Fruit fly (Drosophila melanogaster): ENCODE results near the gene Sbat.

The Sbat gene

dm6 chr2L:2872309-2872932, 5.7 kb upstream of the Sbat start (continued):
- no peak for TF ChIP-seq CG2199 (GFP tag; IDR thresholded peaks at IDR 0.05)
- TF ChIP-seq croc (GFP tag; conservative IDR thresholded peaks at IDR 0.05): no peak
- TF ChIP-seq HLH54F (GFP tag; optimal IDR thresholded peaks at IDR 0.05): no peak
- no peak for TF ChIP-seq CG6272 (GFP tag; IDR thresholded peaks at IDR 0.05)
- TF ChIP-seq Oli (tag; optimal IDR thresholded peaks at IDR 0.05): peak; percentile 30
- peak; percentile 3 for TF ChIP-seq CG12391 (tag; optimal IDR thresholded peaks at IDR 0.05)
- TF ChIP-seq Xrp1 (GFP tag; IDR thresholded peaks at IDR 0.05): peak; percentile 49; the same call in 1 of the 2 replicates
- no peak for TF ChIP-seq jing (GFP tag; optimal IDR thresholded peaks at IDR 0.05)
- TF ChIP-seq CG6689 (GFP tag; IDR thresholded peaks at IDR 0.05): no peak
- no peak for TF ChIP-seq HmgD (GFP tag; optimal IDR thresholded peaks at IDR 0.05)
- TF ChIP-seq CG9932 (GFP tag; IDR thresholded peaks at IDR 0.05): peak; percentile 35; the same call in 1 of the 2 replicates
- TF ChIP-seq CG11560 (tag; IDR thresholded peaks at IDR 0.05): no peak
- TF ChIP-seq exex (tag; optimal IDR thresholded peaks at IDR 0.05): peak; percentile 2
- no peak for TF ChIP-seq CG2116 (GFP tag; optimal IDR thresholded peaks at IDR 0.05)
- no peak for TF ChIP-seq CG5953 (GFP tag; IDR thresholded peaks at IDR 0.05)
- TF ChIP-seq ash1 (GFP tag; optimal IDR thresholded peaks at IDR 0.05): no peak
- no peak for TF ChIP-seq CG3726 (GFP tag; IDR thresholded peaks at IDR 0.05)
- no peak for TF ChIP-seq CG7745 (tag; optimal IDR thresholded peaks at IDR 0.05)
- no peak for TF ChIP-seq Dll (GFP tag; IDR thresholded peaks at IDR 0.05; ENCODE audit: partially characterized antibody)
- TF ChIP-seq MTF-1 (GFP tag; optimal IDR thresholded peaks at IDR 0.05; ENCODE audit: borderline replicate concordance): no peak
- peak; percentile 56 for TF ChIP-seq Blimp-1 (GFP tag; optimal IDR thresholded peaks at IDR 0.05)
- TF ChIP-seq CG4328 (GFP tag; optimal IDR thresholded peaks at IDR 0.05): no peak
- no peak for TF ChIP-seq Lhr (GFP tag; optimal IDR thresholded peaks at IDR 0.05)
- TF ChIP-seq pum (GFP tag; optimal IDR thresholded peaks at IDR 0.05): no peak
- no peak for TF ChIP-seq org-1 (GFP tag; optimal IDR thresholded peaks at IDR 0.05)
- no peak for TF ChIP-seq CG4404 (GFP tag; IDR thresholded peaks at IDR 0.05)
- no peak for TF ChIP-seq tll (GFP tag; optimal IDR thresholded peaks at IDR 0.05)
- no peak for TF ChIP-seq CG8388 (GFP tag; optimal IDR thresholded peaks at IDR 0.05)
- peak; percentile 69 for TF ChIP-seq CG2678 (tag; optimal IDR thresholded peaks at IDR 0.05)
- no peak for TF ChIP-seq CG14860 (GFP tag; IDR thresholded peaks at IDR 0.05; ENCODE audit: partially characterized antibody)
- TF ChIP-seq hb (GFP tag; IDR thresholded peaks at IDR 0.05; ENCODE audit: partially characterized antibody): no peak
- no peak for TF ChIP-seq CG4854 (GFP tag; optimal IDR thresholded peaks at IDR 0.05)
- TF ChIP-seq Chrac-16 (GFP tag; optimal IDR thresholded peaks at IDR 0.05): no peak
- TF ChIP-seq Dp (GFP tag; optimal IDR thresholded peaks at IDR 0.05): no peak
- no peak for TF ChIP-seq dm (GFP tag; optimal IDR thresholded peaks at IDR 0.05)
- no peak for TF ChIP-seq lov (optimal IDR thresholded peaks at IDR 0.05)
- TF ChIP-seq lov (GFP tag; IDR thresholded peaks at IDR 0.05): no peak
- no peak for TF ChIP-seq ap (GFP tag; IDR thresholded peaks at IDR 0.05)
- TF ChIP-seq CG4820 (GFP tag; optimal IDR thresholded peaks at IDR 0.05): no peak
- no peak for TF ChIP-seq CG4360 (GFP tag; IDR thresholded peaks at IDR 0.05)
- no peak for TF ChIP-seq sim (GFP tag; IDR thresholded peaks at IDR 0.05)
- TF ChIP-seq BEAF-32 (GFP tag; optimal IDR thresholded peaks at IDR 0.05): no peak
- TF ChIP-seq fu2 (GFP tag; optimal IDR thresholded peaks at IDR 0.05): no peak
- no peak for TF ChIP-seq tx (GFP tag; optimal IDR thresholded peaks at IDR 0.05)
- TF ChIP-seq Stat92E (GFP tag; optimal IDR thresholded peaks at IDR 0.05): no peak
- no peak for TF ChIP-seq insv (GFP tag; optimal IDR thresholded peaks at IDR 0.05)
- peak; percentile 1 for TF ChIP-seq CG2875 (GFP tag; optimal IDR thresholded peaks at IDR 0.05)
- TF ChIP-seq CG6683 (GFP tag; optimal IDR thresholded peaks at IDR 0.05): peak; percentile 21
- TF ChIP-seq br (optimal IDR thresholded peaks at IDR 0.05): no peak
- TF ChIP-seq CG15073 (GFP tag; optimal IDR thresholded peaks at IDR 0.05): no peak
